Worm (Caenorhabditis elegans): ENCODE measurements around the gene Y105C5A.1270.

ce11 chrIV:15872633-15873032 is 26.2 kb upstream of the Y105C5A.1270 start, which contains the start of gene gcy-25:
- TF ChIP-seq ama-1 (optimal IDR thresholded peaks at IDR 0.05) (no peak), B0310.2 (tag; optimal IDR thresholded peaks at IDR 0.05) (no peak), ets-7 (tag; optimal IDR thresholded peaks at IDR 0.05) (no peak)
